Fruit fly (Drosophila melanogaster): Measurements from ENCODE around the gene X11L.

X11L gene

dm6 chrX:17582650-17583049 is 16.8 kb upstream of the X11L start (continued):
- TF ChIP-seq ssp (GFP tag; IDR thresholded peaks at IDR 0.05) (no peak), CG4360 (GFP tag; IDR thresholded peaks at IDR 0.05) (no peak), CG17186 (GFP tag; optimal IDR thresholded peaks at IDR 0.05) (no peak), CG18764 (GFP tag; optimal IDR thresholded peaks at IDR 0.05) (peak; percentile 15), CG30020 (tag; optimal IDR thresholded peaks at IDR 0.05) (no peak), CG18476 (GFP tag; optimal IDR thresholded peaks at IDR 0.05) (peak; percentile 9), CG3163 (GFP tag; optimal IDR thresholded peaks at IDR 0.05) (no peak), CkIIα-i1 (GFP tag; IDR thresholded peaks at IDR 0.05) (no peak), hth (optimal IDR thresholded peaks at IDR 0.05) (no peak), C15 (GFP tag; IDR thresholded peaks at IDR 0.05) (no peak), Hey (tag; optimal IDR thresholded peaks at IDR 0.05) (no peak), eve (GFP tag; optimal IDR thresholded peaks at IDR 0.05) (no peak), CG1792 (GFP tag; optimal IDR thresholded peaks at IDR 0.05) (peak; percentile 19), her (GFP tag; optimal IDR thresholded peaks at IDR 0.05) (peak; percentile 33), HmgZ (tag; optimal IDR thresholded peaks at IDR 0.05) (no peak), so (GFP tag; IDR thresholded peaks at IDR 0.05) (peak; percentile 40; the same call in 1 of the 3 replicates), org-1 (GFP tag; optimal IDR thresholded peaks at IDR 0.05) (peak; percentile 21), CG6765 (GFP tag; optimal IDR thresholded peaks at IDR 0.05) (peak; percentile 37), Dref (GFP tag; IDR thresholded peaks at IDR 0.05) (no peak), unpg (GFP tag; optimal IDR thresholded peaks at IDR 0.05) (peak; percentile 47), CG10267 (tag; optimal IDR thresholded peaks at IDR 0.05) (no peak), shn (GFP tag; optimal IDR thresholded peaks at IDR 0.05) (no peak), CG17361 (GFP tag; IDR thresholded peaks at IDR 0.05) (no peak), HLH4C (GFP tag; IDR thresholded peaks at IDR 0.05; ENCODE audit: partially characterized antibody) (no peak), CG17568 (GFP tag; optimal IDR thresholded peaks at IDR 0.05) (peak; percentile 48), CG10147 (GFP tag; optimal IDR thresholded peaks at IDR 0.05) (no peak), CG17359 (tag; optimal IDR thresholded peaks at IDR 0.05) (peak; percentile 56), klu (GFP tag; IDR thresholded peaks at IDR 0.05) (no peak), Dll (GFP tag; IDR thresholded peaks at IDR 0.05; ENCODE audit: partially characterized antibody) (no peak), Deaf1 (tag; optimal IDR thresholded peaks at IDR 0.05) (no peak), kay (GFP tag; optimal IDR thresholded peaks at IDR 0.05) (no peak), Oli (tag; optimal IDR thresholded peaks at IDR 0.05) (no peak), CG2678 (tag; optimal IDR thresholded peaks at IDR 0.05) (peak; percentile 59), Mrtf (GFP tag; IDR thresholded peaks at IDR 0.05) (no peak), sisA (GFP tag; IDR thresholded peaks at IDR 0.05) (no peak), jigr1 (GFP tag; IDR thresholded peaks at IDR 0.05) (no peak), dysf (GFP tag; IDR thresholded peaks at IDR 0.05) (0 out of 3 replicates have a peak, but pooled peaks have one; percentile 19), CG11247 (GFP tag; IDR thresholded peaks at IDR 0.05) (no peak), z (GFP tag; IDR thresholded peaks at IDR 0.05) (no peak), CG1603 (tag; optimal IDR thresholded peaks at IDR 0.05) (no peak), tin (GFP tag; optimal IDR thresholded peaks at IDR 0.05) (no peak), CG6791 (GFP tag; IDR thresholded peaks at IDR 0.05; ENCODE audit: partially characterized antibody) (no peak), Fer1 (GFP tag; optimal IDR thresholded peaks at IDR 0.05) (peak; percentile 57), Dfd (GFP tag; optimal IDR thresholded peaks at IDR 0.05) (no peak), cwo (GFP tag; optimal IDR thresholded peaks at IDR 0.05) (no peak), CG18599 (GFP tag; optimal IDR thresholded peaks at IDR 0.05) (peak; percentile 55), D (optimal IDR thresholded peaks at IDR 0.05) (no peak), D (GFP tag; optimal IDR thresholded peaks at IDR 0.05) (peak; percentile 37), CG6254 (GFP tag; optimal IDR thresholded peaks at IDR 0.05) (no peak), croc (GFP tag; conservative IDR thresholded peaks at IDR 0.05) (no peak), CG42726 (GFP tag; IDR thresholded peaks at IDR 0.05; ENCODE audit: partially characterized antibody) (no peak), CG18011 (GFP tag; optimal IDR thresholded peaks at IDR 0.05) (no peak)

Data from whole organism, embryonic.